Fruit fly (Drosophila melanogaster) whole organism, adult: ENCODE results near the gene GlnRS.

Experiments used
- CG11617 ChIP-seq: fragments of 200-800 bp; sonication (Bioruptor generic); optimal IDR thresholded peaks from 2 replicates; lab custom pipeline; 2017; ENCODE audit warnings: mild to moderate bottlenecking, missing biosample characterization, missing genetic modification reagents, missing genetic modification characterization
- CG12768 ChIP-seq: fragments of 200-800 bp; sonication (Bioruptor generic); optimal IDR thresholded peaks from 2 replicates; lab custom pipeline; 2017; ENCODE audit warnings: missing biosample characterization, missing genetic modification characterization, mild to moderate bottlenecking, moderate library complexity, missing genetic modification reagents
- CG14711 ChIP-seq: fragments of 200-800 bp; sonication (Bioruptor generic); optimal IDR thresholded peaks from 2 replicates; lab custom pipeline; 2018; ENCODE audit warnings: missing biosample characterization, mild to moderate bottlenecking, missing genetic modification characterization, moderate library complexity
- CG1620 ChIP-seq: fragments of 200-800 bp; sonication (Bioruptor generic); optimal IDR thresholded peaks from 2 replicates; lab custom pipeline; 2016; ENCODE audit warnings: missing biosample characterization, missing genetic modification characterization
- CG33017 ChIP-seq: fragments of 200-800 bp; sonication (Bioruptor generic); optimal IDR thresholded peaks from 2 replicates; lab custom pipeline; 2018; ENCODE audit warnings: missing biosample characterization, mild to moderate bottlenecking, missing genetic modification characterization, moderate library complexity
- CG5204 ChIP-seq: fragments of 200-800 bp; sonication (Bioruptor generic); optimal IDR thresholded peaks from 2 replicates; lab custom pipeline; 2016; ENCODE audit warnings: missing biosample characterization, missing genetic modification characterization
- CG7045 ChIP-seq: fragments of 200-800 bp; sonication (Bioruptor generic); optimal IDR thresholded peaks from 2 replicates; lab custom pipeline; 2017; ENCODE audit warnings: missing biosample characterization, mild to moderate bottlenecking, missing genetic modification characterization
- CG7101 ChIP-seq: fragments of 200-800 bp; sonication (Bioruptor generic); optimal IDR thresholded peaks from 2 replicates; lab custom pipeline; 2018; ENCODE audit warnings: missing biosample characterization, mild to moderate bottlenecking, missing genetic modification characterization, moderate library complexity
- Clk ChIP-seq: fragments of 200-800 bp; sonication (Bioruptor generic); optimal IDR thresholded peaks from 2 replicates; lab custom pipeline; 2017; ENCODE audit warnings: missing biosample characterization, missing genetic modification characterization
- Crg-1 ChIP-seq: fragments of 200-800 bp; sonication (Bioruptor generic); optimal IDR thresholded peaks from 2 replicates; lab custom pipeline; 2016; ENCODE audit warnings: missing biosample characterization, missing genetic modification characterization
- Hr96 ChIP-seq: fragments of 200-800 bp; sonication (Bioruptor generic); optimal IDR thresholded peaks from 2 replicates; lab custom pipeline; 2016; ENCODE audit warnings: missing biosample characterization, missing genetic modification characterization
- Mnt ChIP-seq: fragments of 200-800 bp; sonication (Bioruptor generic); optimal IDR thresholded peaks from 2 replicates; lab custom pipeline; 2016; ENCODE audit warnings: missing biosample characterization, mild to moderate bottlenecking, missing genetic modification characterization
- bab1 ChIP-seq: fragments of 200-800 bp; sonication (Bioruptor generic); optimal IDR thresholded peaks from 3 replicates; lab custom pipeline; 2019; ENCODE audit warnings: missing biosample characterization, mild to moderate bottlenecking, missing genetic modification characterization, moderate library complexity
- cic ChIP-seq: fragments of 200-800 bp; sonication (Bioruptor generic); optimal IDR thresholded peaks from 2 replicates; lab custom pipeline; 2017; ENCODE audit warnings: missing biosample characterization, mild to moderate bottlenecking, missing genetic modification characterization, moderate library complexity
- cnc ChIP-seq, 2 experiments: fragments of >200 bp; optimal IDR thresholded peaks; 2 replicates each; lab custom pipeline; 2017
- kay ChIP-seq: fragments of 200-800 bp; sonication (Bioruptor generic); peaks from one replicate; lab custom pipeline; 2016; ENCODE audit warnings: missing biosample characterization, missing genetic modification characterization, borderline replicate concordance
- ovo ChIP-seq: fragments of 200-800 bp; sonication (Bioruptor generic); optimal IDR thresholded peaks from 2 replicates; lab custom pipeline; 2016; ENCODE audit warnings: missing biosample characterization, missing genetic modification characterization
- pad ChIP-seq: fragments of 200-800 bp; sonication (Bioruptor generic); optimal IDR thresholded peaks from 3 replicates; lab custom pipeline; 2017; ENCODE audit warnings: missing biosample characterization, missing genetic modification characterization, mild to moderate bottlenecking, moderate library complexity, missing genetic modification reagents
- tj ChIP-seq: fragments of 200-800 bp; sonication (Bioruptor generic); optimal IDR thresholded peaks from 3 replicates; lab custom pipeline; 2017; ENCODE audit warnings: missing biosample characterization, mild to moderate bottlenecking, missing genetic modification characterization, moderate library complexity
- toe ChIP-seq: fragments of 200-800 bp; sonication (Bioruptor generic); optimal IDR thresholded peaks from 2 replicates; lab custom pipeline; 2016; ENCODE audit warnings: missing biosample characterization, missing genetic modification characterization

GlnRS gene

dm6 chr3R:25265589-25266201 is at the start of gene GlnRS, which contains the start of gene RIOK2:
Gene GlnRS, minus strand, starts transcription at chr3R:25265721.
Gene RIOK2, plus strand, starts transcription at chr3R:25265844.
- TF ChIP-seq tj (GFP tag; lab: Kevin White, UChicago) (peak; percentile 21), toe (GFP tag; lab: Kevin White, UChicago) (no peak), kay (GFP tag; lab: Kevin White, UChicago) (no peak), CG7101 (peak; percentile 39), bab1 (peak; percentile 73), cic (GFP tag; lab: Kevin White, UChicago) (peak; percentile 30), CG14711 (tag; lab: Kevin White, UChicago) (peak; percentile 4), Hr96 (GFP tag; lab: Kevin White, UChicago) (no peak), Crg-1 (GFP tag; lab: Kevin White, UChicago) (peak; percentile 4), cnc (optimal IDR thresholded peaks at IDR 0.05; lab: Kevin White, UChicago) (no peak), CG11617 (GFP tag; lab: Kevin White, UChicago) (peak; percentile 18), CG12768 (GFP tag; lab: Kevin White, UChicago) (no peak), Mnt (GFP tag; lab: Kevin White, UChicago) (peak; percentile 100), Clk (GFP tag; lab: Kevin White, UChicago) (peak; percentile 3), pad (GFP tag; lab: Kevin White, UChicago) (peak; percentile 26), ovo (no peak)

dm6 chr3R:25313771-25314170 is 48.2 kb upstream of the GlnRS start, which contains the start of gene CG31087:
Gene CG31087, minus strand, starts transcription at chr3R:25313833.
- TF ChIP-seq cic (GFP tag; lab: Kevin White, UChicago) = peak; percentile 63
- no peak for TF ChIP-seq CG12768 (GFP tag; lab: Kevin White, UChicago)

- TF ChIP-seq cic (GFP tag; lab: Kevin White, UChicago) (no peak), toe (GFP tag; lab: Kevin White, UChicago) (peak; percentile 26)
Measured at dm6 chr3R:25312583-25312982, 47.1 kb upstream of the GlnRS start.

- TF ChIP-seq toe (GFP tag; lab: Kevin White, UChicago) (no peak), CG33017 (tag; lab: Kevin White, UChicago) (no peak), CG14711 (tag; lab: Kevin White, UChicago) (no peak), Mnt (GFP tag; lab: Kevin White, UChicago) (no peak), Hr96 (GFP tag; lab: Kevin White, UChicago) (no peak)
Measured at dm6 chr3R:25310843-25311242, 45.3 kb upstream of the GlnRS start, which contains the start of gene CG31099. Gene CG31099, minus strand, starts transcription at chr3R:25310943.

dm6 chr3R:25309175-25309574 is 43.7 kb upstream of the GlnRS start:
- TF ChIP-seq cic (GFP tag; lab: Kevin White, UChicago) = peak; percentile 5
- TF ChIP-seq CG1620 (GFP tag; lab: Kevin White, UChicago) = no peak
- TF ChIP-seq CG14711 (tag; lab: Kevin White, UChicago) = no peak

dm6 chr3R:25308228-25308627 is 42.7 kb upstream of the GlnRS start, which contains the start of gene CG10550:
Gene CG10550, minus strand, starts transcription at chr3R:25308391.
- TF ChIP-seq CG12768 (GFP tag; lab: Kevin White, UChicago) (peak; percentile 61), CG14711 (tag; lab: Kevin White, UChicago) (no peak), CG7045 (GFP tag; lab: Kevin White, UChicago) (no peak), CG5204 (GFP tag; lab: Kevin White, UChicago) (no peak), Hr96 (GFP tag; lab: Kevin White, UChicago) (peak; percentile 1), Mnt (GFP tag; lab: Kevin White, UChicago) (peak; percentile 33), cic (GFP tag; lab: Kevin White, UChicago) (peak; percentile 46)

- TF ChIP-seq bab1 (no peak), CG7101 (no peak), CG33017 (tag; lab: Kevin White, UChicago) (no peak), CG12768 (GFP tag; lab: Kevin White, UChicago) (peak; percentile 23), CG11617 (GFP tag; lab: Kevin White, UChicago) (no peak), pad (GFP tag; lab: Kevin White, UChicago) (no peak), CG7045 (GFP tag; lab: Kevin White, UChicago) (no peak), Crg-1 (GFP tag; lab: Kevin White, UChicago) (no peak), toe (GFP tag; lab: Kevin White, UChicago) (no peak), cic (GFP tag; lab: Kevin White, UChicago) (peak; percentile 73), cnc (optimal IDR thresholded peaks at IDR 0.05; lab: Kevin White, UChicago) (peak; percentile 54 to 91), Clk (GFP tag; lab: Kevin White, UChicago) (no peak), ovo (no peak), CG5204 (GFP tag; lab: Kevin White, UChicago) (no peak), CG14711 (tag; lab: Kevin White, UChicago) (no peak), Hr96 (GFP tag; lab: Kevin White, UChicago) (no peak), tj (GFP tag; lab: Kevin White, UChicago) (peak; percentile 28), kay (GFP tag; lab: Kevin White, UChicago) (peak; percentile 95)
Measured at dm6 chr3R:25305822-25306544, 40.5 kb upstream of the GlnRS start.
